Fruit fly (Drosophila melanogaster) whole organism, embryonic: Measurements from ENCODE around the gene jb.

ENCODE experiments used
- Abd-B ChIP-seq: fragments of 200-800 bp; sonication (Bioruptor generic); optimal IDR thresholded peaks from 2 replicates; lab custom pipeline; 2018; ENCODE audit warnings: missing biosample characterization, mild to moderate bottlenecking, missing genetic modification characterization, moderate library complexity
- Atf3 ChIP-seq: fragments of 200-800 bp; sonication (Bioruptor generic); optimal IDR thresholded peaks from 3 replicates; lab custom pipeline; 2016; ENCODE audit warnings: missing biosample characterization, missing genetic modification characterization
- Awh ChIP-seq: fragments of 200-800 bp; sonication (Bioruptor generic); IDR thresholded peaks from 2 replicates; pipeline ENCODE4, ENCODE4 v1.3.6; 2022; ENCODE audit warnings: missing biosample characterization, missing genetic modification characterization
- Bgb ChIP-seq: fragments of 200-800 bp; sonication (Bioruptor generic); IDR thresholded peaks from 2 replicates; pipeline ENCODE4 v1.3.6; 2022; ENCODE audit warnings: missing biosample characterization, missing genetic modification characterization; ENCODE audit not compliant: partially characterized antibody
- Bteb2 ChIP-seq: fragments of 200-800 bp; sonication (Bioruptor generic); optimal IDR thresholded peaks from 2 replicates; lab custom pipeline; 2016; ENCODE audit warnings: missing biosample characterization, missing genetic modification characterization
- CG11456 ChIP-seq: fragments of 200-800 bp; sonication (Bioruptor generic); IDR thresholded peaks from 3 replicates; pipeline ENCODE4 v1.3.6; 2022; ENCODE audit warnings: missing biosample characterization, missing genetic modification characterization
- CG11723 ChIP-seq: fragments of 200-800 bp; sonication (Bioruptor generic); optimal IDR thresholded peaks from 2 replicates; lab custom pipeline; 2017; ENCODE audit warnings: missing biosample characterization, mild to moderate bottlenecking, missing genetic modification characterization
- CG12659 ChIP-seq: fragments of 200-800 bp; sonication (Bioruptor generic); optimal IDR thresholded peaks from 3 replicates; lab custom pipeline; 2017; ENCODE audit warnings: mild to moderate bottlenecking, missing biosample characterization, missing genetic modification reagents, missing genetic modification characterization
- CG1647 ChIP-seq: fragments of 200-800 bp; sonication (Bioruptor generic); optimal IDR thresholded peaks from 3 replicates; lab custom pipeline; 2016; ENCODE audit warnings: missing biosample characterization, missing genetic modification characterization
- CG17385 ChIP-seq: fragments of 200-800 bp; sonication (Bioruptor generic); optimal IDR thresholded peaks from 3 replicates; lab custom pipeline; 2018; ENCODE audit warnings: missing biosample characterization, mild to moderate bottlenecking, missing genetic modification characterization
- CG17802 ChIP-seq: fragments of 200-800 bp; sonication (Bioruptor generic); optimal IDR thresholded peaks from 2 replicates; lab custom pipeline; 2018; ENCODE audit warnings: missing biosample characterization, mild to moderate bottlenecking, missing genetic modification characterization, moderate library complexity
- CG17912 ChIP-seq: fragments of 200-800 bp; sonication (Bioruptor generic); optimal IDR thresholded peaks from 2 replicates; lab custom pipeline; 2018; ENCODE audit warnings: missing biosample characterization, mild to moderate bottlenecking, missing genetic modification characterization
- CG2199 ChIP-seq: fragments of 200-800 bp; sonication (Bioruptor generic); IDR thresholded peaks from 3 replicates; pipeline ENCODE4 v1.3.6; 2022; ENCODE audit warnings: missing biosample characterization, missing genetic modification characterization
- CG2875 ChIP-seq: fragments of 200-800 bp; sonication (Bioruptor generic); optimal IDR thresholded peaks from 2 replicates; lab custom pipeline; 2017; ENCODE audit warnings: missing biosample characterization, mild to moderate bottlenecking, missing genetic modification characterization, missing genetic modification reagents
- CG32767 ChIP-seq: fragments of 200-800 bp; sonication (Bioruptor generic); IDR thresholded peaks from 2 replicates; pipeline ENCODE4 v1.3.6; 2022; ENCODE audit warnings: missing biosample characterization, missing genetic modification characterization
- CG3726 ChIP-seq: fragments of 200-800 bp; sonication (Bioruptor generic); IDR thresholded peaks from 3 replicates; pipeline ENCODE4, ENCODE4 v1.3.6; 2022; ENCODE audit warnings: missing biosample characterization, missing genetic modification characterization
- CG4617 ChIP-seq: fragments of 200-800 bp; sonication (Bioruptor generic); optimal IDR thresholded peaks from 3 replicates; lab custom pipeline; 2016; ENCODE audit warnings: missing biosample characterization, missing genetic modification characterization, borderline replicate concordance
- CG4707 ChIP-seq: fragments of 200-800 bp; sonication (Bioruptor generic); optimal IDR thresholded peaks from 2 replicates; lab custom pipeline; 2018; ENCODE audit warnings: missing biosample characterization, mild to moderate bottlenecking, missing genetic modification characterization, moderate library complexity
- CG6689 ChIP-seq: fragments of 200-800 bp; sonication (Bioruptor generic); IDR thresholded peaks from 2 replicates; pipeline ENCODE4 v1.3.6; 2022; ENCODE audit warnings: missing biosample characterization, missing genetic modification characterization
- Camta ChIP-seq: fragments of 200-800 bp; sonication (Bioruptor generic); optimal IDR thresholded peaks from 2 replicates; lab custom pipeline; 2016; ENCODE audit warnings: missing biosample characterization, missing genetic modification characterization
- CkIIα-i1 ChIP-seq: fragments of 200-800 bp; sonication (Bioruptor generic); IDR thresholded peaks from 2 replicates; pipeline ENCODE4 v1.3.6; 2022; ENCODE audit warnings: missing biosample characterization, missing genetic modification characterization
- Dbx ChIP-seq: fragments of 200-800 bp; sonication (Bioruptor generic); IDR thresholded peaks from 3 replicates; pipeline ENCODE4 v1.3.6; 2022; ENCODE audit warnings: missing biosample characterization, missing genetic modification characterization
- Dp ChIP-seq: fragments of 200-800 bp; sonication (Bioruptor generic); optimal IDR thresholded peaks from 2 replicates; lab custom pipeline; 2018; ENCODE audit warnings: missing biosample characterization, mild to moderate bottlenecking, missing genetic modification characterization, moderate library complexity
- Fer3 ChIP-seq: fragments of 200-800 bp; sonication (Bioruptor generic); optimal IDR thresholded peaks from 2 replicates; lab custom pipeline; 2018; ENCODE audit warnings: missing biosample characterization, mild to moderate bottlenecking, missing genetic modification characterization, moderate library complexity
- HLH4C ChIP-seq: fragments of 200-800 bp; sonication (Bioruptor generic); IDR thresholded peaks from 3 replicates; pipeline ENCODE4 v1.3.6; 2022; ENCODE audit warnings: missing biosample characterization, missing genetic modification characterization; ENCODE audit not compliant: partially characterized antibody
- HLH54F ChIP-seq: fragments of 200-800 bp; sonication (Bioruptor generic); optimal IDR thresholded peaks from 3 replicates; lab custom pipeline; 2016; ENCODE audit warnings: missing biosample characterization, missing genetic modification characterization
- HLHmδ ChIP-seq: fragments of 200-800 bp; sonication (Bioruptor generic); optimal IDR thresholded peaks from 2 replicates; lab custom pipeline; 2018; ENCODE audit warnings: missing biosample characterization, mild to moderate bottlenecking, missing genetic modification characterization, moderate library complexity
- HmgD ChIP-seq: fragments of 200-800 bp; sonication (Bioruptor generic); optimal IDR thresholded peaks from 3 replicates; lab custom pipeline; 2016; ENCODE audit warnings: missing biosample characterization, missing genetic modification characterization
- Hmr ChIP-seq: fragments of 200-800 bp; sonication (Bioruptor generic); optimal IDR thresholded peaks from 3 replicates; lab custom pipeline; 2017; ENCODE audit warnings: mild to moderate bottlenecking, missing biosample characterization, missing genetic modification reagents, missing genetic modification characterization
- Hr78 ChIP-seq, 2 experiments: fragments of 200-800 bp in 1 of 2; fragments of >200 bp in 1 of 2; sonication (Bioruptor generic) in 1 of 2; optimal IDR thresholded peaks; 2 replicates each; lab custom pipeline; 2017 to 2019; ENCODE audit warnings: missing biosample characterization in 2 of 2, missing genetic modification characterization in 2 of 2, mild to moderate bottlenecking in 1 of 2, moderate library complexity in 1 of 2
- MBD-R2 ChIP-seq: fragments of 200-800 bp; sonication (Bioruptor generic); IDR thresholded peaks from 2 replicates; pipeline ENCODE4 v1.3.6; 2022; ENCODE audit warnings: missing biosample characterization, missing genetic modification characterization
- Tbp ChIP-seq: fragments of >200 bp; optimal IDR thresholded peaks from 2 replicates; lab custom pipeline; 2018; ENCODE audit warnings: missing biosample characterization, missing genetic modification characterization
- br ChIP-seq: fragments of >200 bp; optimal IDR thresholded peaks from 2 replicates; lab custom pipeline; 2017
- crp ChIP-seq, 2 experiments: fragments of 200-800 bp; sonication (Bioruptor generic); optimal IDR thresholded peaks; 2 replicates in 1 of 2; 3 replicates in 1 of 2; lab custom pipeline; 2017; ENCODE audit warnings: missing biosample characterization in 2 of 2, missing genetic modification characterization in 2 of 2, mild to moderate bottlenecking in 1 of 2, moderate library complexity in 1 of 2
- en ChIP-seq: fragments of 200-800 bp; sonication (Bioruptor generic); optimal IDR thresholded peaks from 2 replicates; lab custom pipeline; 2016; ENCODE audit warnings: missing biosample characterization, missing genetic modification characterization
- fu2 ChIP-seq: fragments of 200-800 bp; sonication (Bioruptor generic); optimal IDR thresholded peaks from 2 replicates; lab custom pipeline; 2016; ENCODE audit warnings: missing biosample characterization, missing genetic modification characterization
- lola ChIP-seq, 3 experiments: fragments of >200 bp in 2 of 3; fragments of 200-800 bp in 1 of 3; sonication (Bioruptor generic) in 1 of 3; optimal IDR thresholded peaks; 2 replicates each; lab custom pipeline; 2017 to 2019; ENCODE audit warnings: missing biosample characterization in 3 of 3, missing genetic modification characterization in 3 of 3, mild to moderate bottlenecking in 1 of 3, moderate library complexity in 1 of 3
- maf-S ChIP-seq: fragments of 200-800 bp; sonication (Bioruptor generic); optimal IDR thresholded peaks from 2 replicates; lab custom pipeline; 2016; ENCODE audit warnings: missing biosample characterization, missing genetic modification characterization
- nerfin-1 ChIP-seq: fragments of 200-800 bp; sonication (Bioruptor generic); optimal IDR thresholded peaks from 3 replicates; lab custom pipeline; 2019; ENCODE audit warnings: missing biosample characterization, mild to moderate bottlenecking, missing genetic modification characterization, moderate library complexity
- nerfin-2 ChIP-seq: fragments of 200-800 bp; sonication (Bioruptor generic); IDR thresholded peaks from 2 replicates; pipeline ENCODE4 v1.3.6; 2022; ENCODE audit warnings: missing biosample characterization, missing genetic modification characterization; ENCODE audit not compliant: partially characterized antibody
- onecut ChIP-seq: fragments of 200-800 bp; sonication (Bioruptor generic); IDR thresholded peaks from 2 replicates; pipeline ENCODE4 v1.3.6; 2022; ENCODE audit warnings: missing biosample characterization, missing genetic modification characterization
- pita ChIP-seq: fragments of 200-800 bp; sonication (Bioruptor generic); optimal IDR thresholded peaks from 2 replicates; lab custom pipeline; 2017; ENCODE audit warnings: missing biosample characterization, mild to moderate bottlenecking, missing genetic modification characterization
- pzg ChIP-seq: fragments of 200-800 bp; sonication (Bioruptor generic); optimal IDR thresholded peaks from 3 replicates; lab custom pipeline; 2018; ENCODE audit warnings: missing biosample characterization, mild to moderate bottlenecking, missing genetic modification characterization, moderate library complexity
- ssp ChIP-seq: fragments of 200-800 bp; sonication (Bioruptor generic); IDR thresholded peaks from 2 replicates; pipeline ENCODE4 v1.3.6; 2022; ENCODE audit warnings: missing biosample characterization, missing genetic modification characterization
- tap ChIP-seq: fragments of 200-800 bp; optimal IDR thresholded peaks from 3 replicates; lab custom pipeline; 2019; ENCODE audit warnings: missing biosample characterization, mild to moderate bottlenecking, missing genetic modification characterization, moderate library complexity
- wdn ChIP-seq: fragments of 200-800 bp; sonication (Bioruptor generic); IDR thresholded peaks from 2 replicates; pipeline ENCODE4 v1.3.6; 2022; ENCODE audit warnings: missing biosample characterization, missing genetic modification characterization
- z ChIP-seq: fragments of 200-800 bp; sonication (Bioruptor generic); IDR thresholded peaks from 3 replicates; pipeline ENCODE4 v1.3.6; 2022; ENCODE audit warnings: missing biosample characterization, missing genetic modification characterization
- zf30C ChIP-seq: fragments of 200-800 bp; sonication (Bioruptor generic); optimal IDR thresholded peaks from 3 replicates; lab custom pipeline; 2018; ENCODE audit warnings: missing biosample characterization, mild to moderate bottlenecking, missing genetic modification characterization
- zfh1 ChIP-seq: fragments of 200-800 bp; sonication (Bioruptor generic); IDR thresholded peaks from 3 replicates; pipeline ENCODE4 v1.3.6; 2022; ENCODE audit warnings: missing biosample characterization, missing genetic modification characterization

Gene jb

DNA sequence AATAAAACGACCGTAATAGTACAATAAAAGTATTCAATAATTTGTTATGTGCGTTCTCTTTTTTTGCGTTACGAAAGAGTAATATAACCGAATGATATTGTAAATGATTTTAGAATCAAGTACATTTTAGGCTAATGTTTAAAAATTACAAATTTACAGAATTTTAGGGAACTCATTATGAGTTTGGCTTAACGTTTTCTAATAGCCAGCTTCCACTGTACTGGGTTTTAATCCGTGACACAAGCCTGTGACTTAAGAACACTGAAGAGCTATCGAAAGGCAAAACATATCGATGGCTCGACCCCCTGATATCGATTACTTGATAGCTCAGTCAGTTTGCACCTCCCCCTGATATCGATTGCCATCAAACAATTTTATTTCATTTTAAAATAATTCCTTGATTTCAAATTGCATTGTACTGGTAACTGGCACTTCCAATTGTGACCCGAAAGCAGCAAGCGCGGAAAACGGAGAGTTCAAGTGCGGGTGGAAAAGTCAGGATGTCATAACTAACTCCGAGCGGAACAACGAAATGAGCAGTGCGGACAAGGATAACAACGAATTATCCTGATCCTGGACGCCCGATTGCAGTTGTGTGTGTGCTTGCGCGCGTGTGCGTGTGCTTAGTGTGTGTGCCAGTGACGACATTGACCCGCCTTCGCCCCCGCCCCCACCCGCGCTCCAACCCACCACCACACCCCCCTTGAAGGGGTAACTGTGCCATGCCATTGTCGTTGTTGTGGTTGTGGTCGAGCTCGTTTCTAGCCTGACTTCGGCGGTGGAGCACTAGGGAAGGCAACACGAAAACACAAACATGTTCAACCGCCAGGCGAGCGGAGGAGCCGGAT lies 3.7 kb upstream of the jb start, which contains the start of gene HERC2 (continued):
- TF ChIP-seq CG2199 (no peak), CG17385 (GFP tag; lab: Kevin White, UChicago) (no peak), Tbp (GFP tag; lab: Kevin White, UChicago) (no peak), MBD-R2 (GFP tag; lab: Robert Waterston, UW) (peak; percentile 72), Dp (peak; percentile 28), tap (tag; lab: Kevin White, UChicago) (no peak), CG2875 (no peak), fu2 (peak; percentile 56), Hr78 (GFP tag; optimal IDR thresholded peaks at IDR 0.05; lab: Kevin White, UChicago) (no peak), Atf3 (GFP tag; lab: Kevin White, UChicago) (peak; percentile 41), CG4617 (GFP tag; lab: Kevin White, UChicago) (peak; percentile 66), Hmr (peak; percentile 46), CkIIα-i1 (GFP tag; lab: Robert Waterston, UW) (no peak), HLH4C (GFP tag; lab: Robert Waterston, UW) (peak; percentile 93), zf30C (GFP tag; lab: Kevin White, UChicago) (no peak), CG17912 (no peak), en (GFP tag; lab: Kevin White, UChicago) (peak; percentile 22), CG11723 (GFP tag; lab: Kevin White, UChicago) (no peak), CG6689 (0 out of 2 replicates have a peak, but pooled peaks have one; percentile 31), nerfin-2 (GFP tag; lab: Robert Waterston, UW) (peak; percentile 92), ssp (GFP tag; lab: Robert Waterston, UW) (peak; percentile 87), CG17802 (peak; percentile 46), br (lab: Kevin White, UChicago) (no peak), Bgb (GFP tag; lab: Robert Waterston, UW) (peak; percentile 94), HLHmδ (GFP tag; lab: Kevin White, UChicago) (no peak), wdn (GFP tag; lab: Robert Waterston, UW) (no peak), lola (GFP tag; optimal IDR thresholded peaks at IDR 0.05; lab: Kevin White, UChicago) (peak in 1 of 3 experiments; percentile 30), CG3726 (GFP tag; lab: Robert Waterston, UW) (no peak), CG1647 (GFP tag; lab: Kevin White, UChicago) (no peak), pzg (GFP tag; lab: Kevin White, UChicago) (peak; percentile 70), nerfin-1 (tag; lab: Kevin White, UChicago) (peak; percentile 7), CG4707 (GFP tag; lab: Kevin White, UChicago) (no peak), Fer3 (tag; lab: Kevin White, UChicago) (peak; percentile 12), zfh1 (GFP tag; lab: Robert Waterston, UW) (peak; percentile 50; the same call in 1 of the 3 replicates), onecut (GFP tag; lab: Robert Waterston, UW) (no peak; the same call in 1 of the 2 replicates), Dbx (peak; percentile 55), z (GFP tag; lab: Robert Waterston, UW) (no peak), CG32767 (GFP tag; lab: Robert Waterston, UW) (no peak), Abd-B (GFP tag; lab: Kevin White, UChicago) (peak; percentile 8), CG11456 (GFP tag; lab: Robert Waterston, UW) (peak; percentile 77), Awh (GFP tag; lab: Robert Waterston, UW) (no peak), maf-S (GFP tag; lab: Kevin White, UChicago) (peak; percentile 16), HmgD (GFP tag; lab: Kevin White, UChicago) (peak; percentile 53), Bteb2 (no peak), Camta (no peak), HLH54F (GFP tag; lab: Kevin White, UChicago) (peak; percentile 52), CG12659 (GFP tag; lab: Kevin White, UChicago) (peak; percentile 23), pita (GFP tag; lab: Kevin White, UChicago) (no peak), crp (GFP tag; optimal IDR thresholded peaks at IDR 0.05; lab: Kevin White, UChicago) (no peak)
